Worm (Caenorhabditis elegans): ENCODE results near the gene pho-5.

DNA sequence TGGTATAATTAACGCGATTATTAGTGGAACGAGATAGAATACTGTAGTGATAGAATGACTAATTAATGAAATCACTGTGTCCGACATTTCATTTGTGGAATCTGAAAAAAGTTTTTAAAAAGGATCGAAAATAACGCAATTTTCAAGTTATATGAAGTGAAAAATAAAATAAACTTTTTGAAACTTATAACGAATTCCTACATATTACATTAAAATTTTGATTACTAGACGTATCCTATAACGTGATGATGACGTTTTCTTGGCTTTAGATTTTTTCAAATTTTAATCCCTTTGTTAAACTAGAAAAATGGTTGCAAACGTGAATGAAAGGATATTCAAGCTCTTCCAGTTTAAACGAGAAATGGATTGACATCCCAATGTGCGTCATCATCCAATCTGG lies 4.8 kb upstream of the pho-5 start, which contains the start of gene algn-11:
- TF ChIP-seq ama-1 (optimal IDR thresholded peaks at IDR 0.05) (no peak), nhr-11 (tag; optimal IDR thresholded peaks at IDR 0.05) (no peak), unc-42 (tag; optimal IDR thresholded peaks at IDR 0.05) (no peak), pha-2 (tag; optimal IDR thresholded peaks at IDR 0.05) (no peak), eyg-1 (tag; optimal IDR thresholded peaks at IDR 0.05) (no peak), fkh-10 (GFP tag; optimal IDR thresholded peaks at IDR 0.05) (no peak), ceh-14 (tag; optimal IDR thresholded peaks at IDR 0.05) (no peak), gmeb-2 (tag; optimal IDR thresholded peaks at IDR 0.05) (no peak), tbx-2 (tag; optimal IDR thresholded peaks at IDR 0.05) (no peak), pqm-1 (tag; optimal IDR thresholded peaks at IDR 0.05) (no peak)

Data from whole organism, late embryonic.